Worm (Caenorhabditis elegans) whole organism, midembryonic: ENCODE measurements around the gene mpz-4.

Source experiments
- T22C8.4 ChIP-seq: fragments of 200-800 bp; sonication (Bioruptor generic); IDR thresholded peaks from 2 replicates; pipeline ENCODE4 v1.3.6; 2022; ENCODE audit warnings: missing genetic modification characterization, missing compliant biosample characterization
- cog-1 ChIP-seq: sonication (generic microtip); optimal IDR thresholded peaks from 2 replicates; lab custom pipeline; 2016; ENCODE audit warnings: missing genetic modification characterization, missing compliant biosample characterization
- flt-1 ChIP-seq: fragments of 200-800 bp; sonication (Bioruptor generic); IDR thresholded peaks from 2 replicates; pipeline ENCODE4 v1.3.6; 2022; ENCODE audit warnings: missing genetic modification characterization, missing compliant biosample characterization
- klf-2 ChIP-seq: fragments of 200-800 bp; sonication (Bioruptor generic); conservative IDR thresholded peaks from 2 replicates; pipeline ENCODE4 v1.3.6; 2022; ENCODE audit warnings: missing genetic modification reagents, missing genetic modification characterization, missing compliant biosample characterization
- med-1 ChIP-seq: sonication (generic microtip); optimal IDR thresholded peaks from 2 replicates; lab custom pipeline; 2017; ENCODE audit warnings: missing genetic modification characterization, mild to moderate bottlenecking, missing compliant biosample characterization, antibody characterized with exemption, missing genetic modification reagents; ENCODE audit not compliant: insufficient read depth
- ref-1 ChIP-seq: fragments of 200-800 bp; sonication (Bioruptor generic); conservative IDR thresholded peaks from 2 replicates; pipeline ENCODE4 v1.3.6; 2022; ENCODE audit warnings: missing genetic modification reagents, missing genetic modification characterization, missing compliant biosample characterization
- tab-1 ChIP-seq: fragments of 200-800 bp; sonication (Bioruptor generic); IDR thresholded peaks from 2 replicates; pipeline ENCODE4 v1.3.6; 2022; ENCODE audit warnings: missing genetic modification characterization, missing compliant biosample characterization
- ztf-23 ChIP-seq: fragments of 200-800 bp; sonication (Bioruptor generic); IDR thresholded peaks from 2 replicates; pipeline ENCODE4 v1.3.6; 2022; ENCODE audit warnings: missing genetic modification reagents, missing genetic modification characterization, missing compliant biosample characterization
- ztf-29 ChIP-seq: fragments of 200-800 bp; sonication (Bioruptor generic); IDR thresholded peaks from 2 replicates; pipeline ENCODE4 v1.3.6; 2022; ENCODE audit warnings: missing genetic modification reagents, missing genetic modification characterization, missing compliant biosample characterization

mpz-4 gene

ce11 chrIV:4802494-4802893, 24.6 kb downstream of the mpz-4 start, which contains the start of gene dpf-7:
Gene dpf-7, minus strand, starts transcription at chrIV:4802594.
- TF ChIP-seq tab-1 (no peak), klf-2 (GFP tag; lab: Robert Waterston, UW) (no peak), flt-1 (GFP tag; lab: Robert Waterston, UW) (no peak), T22C8.4 (GFP tag; lab: Robert Waterston, UW) (no peak), ztf-29 (no peak), med-1 (GFP tag; lab: Kevin White, UChicago) (no peak), ref-1 (no peak), ztf-23 (GFP tag; lab: Robert Waterston, UW) (no peak), cog-1 (tag; lab: Kevin White, UChicago) (no peak)

- TF ChIP-seq ztf-23 (GFP tag; lab: Robert Waterston, UW) (no peak), flt-1 (GFP tag; lab: Robert Waterston, UW) (no peak; the same call in 1 of the 2 replicates), tab-1 (no peak), T22C8.4 (GFP tag; lab: Robert Waterston, UW) (peak; percentile 85), cog-1 (tag; lab: Kevin White, UChicago) (no peak), klf-2 (GFP tag; lab: Robert Waterston, UW) (no peak)
Observed at ce11 chrIV:4799114-4799513, 28.0 kb downstream of the mpz-4 start, which contains the start of gene eor-1. Gene eor-1, minus strand, starts transcription at chrIV:4799178.

- no peak for TF ChIP-seq ref-1
- no peak for TF ChIP-seq med-1 (GFP tag; lab: Kevin White, UChicago)
- no peak for TF ChIP-seq ztf-23 (GFP tag; lab: Robert Waterston, UW)
- TF ChIP-seq flt-1 (GFP tag; lab: Robert Waterston, UW) = no peak
- TF ChIP-seq tab-1 = no peak
- no peak for TF ChIP-seq cog-1 (tag; lab: Kevin White, UChicago)
- TF ChIP-seq klf-2 (GFP tag; lab: Robert Waterston, UW) = no peak
- no peak for TF ChIP-seq ztf-29
- TF ChIP-seq T22C8.4 (GFP tag; lab: Robert Waterston, UW) = no peak
Observed at ce11 chrIV:4795111-4795510, 32.0 kb downstream of the mpz-4 start.

- TF ChIP-seq klf-2 (GFP tag; lab: Robert Waterston, UW) (no peak), T22C8.4 (GFP tag; lab: Robert Waterston, UW) (no peak), med-1 (GFP tag; lab: Kevin White, UChicago) (no peak), cog-1 (tag; lab: Kevin White, UChicago) (no peak), flt-1 (GFP tag; lab: Robert Waterston, UW) (no peak), ref-1 (no peak), ztf-29 (no peak), ztf-23 (GFP tag; lab: Robert Waterston, UW) (no peak), tab-1 (no peak)
Observed at ce11 chrIV:4789445-4789844, 37.7 kb downstream of the mpz-4 start, which contains the start of gene R11E3.1. Gene R11E3.1, plus strand, starts transcription at chrIV:4789745.

ce11 chrIV:4788332-4788731, 38.8 kb downstream of the mpz-4 start, which contains the start of gene nhr-104:
Gene nhr-104, minus strand, starts transcription at chrIV:4788692.
- no peak for TF ChIP-seq med-1 (GFP tag; lab: Kevin White, UChicago)
- no peak for TF ChIP-seq T22C8.4 (GFP tag; lab: Robert Waterston, UW)
- no peak for TF ChIP-seq ref-1
- no peak for TF ChIP-seq ztf-29
- no peak for TF ChIP-seq ztf-23 (GFP tag; lab: Robert Waterston, UW)
- TF ChIP-seq cog-1 (tag; lab: Kevin White, UChicago) = no peak
- no peak for TF ChIP-seq tab-1
- TF ChIP-seq klf-2 (GFP tag; lab: Robert Waterston, UW) = no peak
- no peak for TF ChIP-seq flt-1 (GFP tag; lab: Robert Waterston, UW)

- TF ChIP-seq klf-2 (GFP tag; lab: Robert Waterston, UW) (no peak), flt-1 (GFP tag; lab: Robert Waterston, UW) (no peak), tab-1 (no peak), T22C8.4 (GFP tag; lab: Robert Waterston, UW) (no peak), ztf-23 (GFP tag; lab: Robert Waterston, UW) (no peak), med-1 (GFP tag; lab: Kevin White, UChicago) (no peak), ref-1 (no peak), cog-1 (tag; lab: Kevin White, UChicago) (no peak)
Observed at ce11 chrIV:4781123-4781522, 46.0 kb downstream of the mpz-4 start.

ce11 chrIV:4780129-4780528, 47.0 kb downstream of the mpz-4 start, which contains the start of gene set-15:
Gene set-15, minus strand, starts transcription at chrIV:4780229.
- TF ChIP-seq klf-2 (GFP tag; lab: Robert Waterston, UW) (no peak), ztf-23 (GFP tag; lab: Robert Waterston, UW) (no peak), flt-1 (GFP tag; lab: Robert Waterston, UW) (no peak), cog-1 (tag; lab: Kevin White, UChicago) (no peak), tab-1 (no peak), ztf-29 (no peak), med-1 (GFP tag; lab: Kevin White, UChicago) (no peak), ref-1 (no peak), T22C8.4 (GFP tag; lab: Robert Waterston, UW) (no peak)

ce11 chrIV:4776501-4776900, 50.6 kb downstream of the mpz-4 start:
- TF ChIP-seq flt-1 (GFP tag; lab: Robert Waterston, UW) (no peak), med-1 (GFP tag; lab: Kevin White, UChicago) (no peak), klf-2 (GFP tag; lab: Robert Waterston, UW) (no peak), cog-1 (tag; lab: Kevin White, UChicago) (no peak), ref-1 (no peak), tab-1 (no peak), T22C8.4 (GFP tag; lab: Robert Waterston, UW) (no peak)

- no peak for TF ChIP-seq ztf-23 (GFP tag; lab: Robert Waterston, UW)
- no peak for TF ChIP-seq tab-1
Observed at ce11 chrIV:4776001-4776400, 51.1 kb downstream of the mpz-4 start, which contains the start of gene R11E3.19. Gene R11E3.19, minus strand, starts transcription at chrIV:4776101.
